Fruit fly (Drosophila melanogaster): ENCODE data around the gene Acbp1.
A peak's percentile ranks its signal among the peaks of the same experiment; 100 is the strongest.

dm6 chr2L:8164219-8164618 is 2.0 kb upstream of the Acbp1 start:
- TF ChIP-seq Jra (GFP tag; optimal IDR thresholded peaks at IDR 0.05) (peak; percentile 61), sage (GFP tag; optimal IDR thresholded peaks at IDR 0.05) (peak; percentile 3), tai (GFP tag; optimal IDR thresholded peaks at IDR 0.05) (peak; percentile 62), Rel (GFP tag; optimal IDR thresholded peaks at IDR 0.05) (no peak), Rel (tag; optimal IDR thresholded peaks at IDR 0.05) (no peak), woc (GFP tag; optimal IDR thresholded peaks at IDR 0.05) (no peak), psq (GFP tag; optimal IDR thresholded peaks at IDR 0.05) (peak; percentile 41)

Measured in whole organism, wandering third instar larva.